Fruit fly (Drosophila melanogaster): Measurements from ENCODE around the gene CG32485.

CG32485 gene

dm6 chr3L:3080084-3080994, 30.2 kb downstream of the CG32485 start:
- TF ChIP-seq D1 (tag; optimal IDR thresholded peaks at IDR 0.05) = no peak
- TF ChIP-seq Pif1A (GFP tag; optimal IDR thresholded peaks at IDR 0.05) = no peak
- TF ChIP-seq CG8159 (tag; optimal IDR thresholded peaks at IDR 0.05) = peak; percentile 46
- TF ChIP-seq CG4496 (GFP tag; IDR thresholded peaks at IDR 0.05) = peak; percentile 79; the same call in 2 of the 3 replicates
- TF ChIP-seq Ets98B (GFP tag; IDR thresholded peaks at IDR 0.05) = peak; percentile 12; the same call in 1 of the 2 replicates
- no peak for TF ChIP-seq Pif1B (GFP tag; optimal IDR thresholded peaks at IDR 0.05)
- TF ChIP-seq CG12605 (GFP tag; IDR thresholded peaks at IDR 0.05) = peak; percentile 42
- TF ChIP-seq CG15710 (tag; optimal IDR thresholded peaks at IDR 0.05) = peak; percentile 42
- TF ChIP-seq CG10348 (GFP tag; IDR thresholded peaks at IDR 0.05) = no peak
- TF ChIP-seq CG17806 (tag; optimal IDR thresholded peaks at IDR 0.05) = peak; percentile 30
- TF ChIP-seq Snoo (tag; optimal IDR thresholded peaks at IDR 0.05) = no peak
- TF ChIP-seq CG9948 (tag; optimal IDR thresholded peaks at IDR 0.05) = peak; percentile 41
- TF ChIP-seq fd96Ca (GFP tag; IDR thresholded peaks at IDR 0.05) = peak; percentile 7; the same call in 1 of the 3 replicates
- TF ChIP-seq CG14655 (GFP tag; optimal IDR thresholded peaks at IDR 0.05) = peak; percentile 40
- no peak for TF ChIP-seq CG13204 (GFP tag; optimal IDR thresholded peaks at IDR 0.05)
- peak; percentile 30 for TF ChIP-seq CG8301 (tag; optimal IDR thresholded peaks at IDR 0.05)
- TF ChIP-seq CG34367 (tag; optimal IDR thresholded peaks at IDR 0.05) = no peak
- TF ChIP-seq rn (GFP tag; IDR thresholded peaks at IDR 0.05) = peak; percentile 4; the same call in 1 of the 2 replicates
- peak; percentile 59 for TF ChIP-seq CG32121 (GFP tag; IDR thresholded peaks at IDR 0.05)
- no peak for TF ChIP-seq gl (tag; optimal IDR thresholded peaks at IDR 0.05)
- TF ChIP-seq EcR (GFP tag; optimal IDR thresholded peaks at IDR 0.05) = peak; percentile 52

DNA sequence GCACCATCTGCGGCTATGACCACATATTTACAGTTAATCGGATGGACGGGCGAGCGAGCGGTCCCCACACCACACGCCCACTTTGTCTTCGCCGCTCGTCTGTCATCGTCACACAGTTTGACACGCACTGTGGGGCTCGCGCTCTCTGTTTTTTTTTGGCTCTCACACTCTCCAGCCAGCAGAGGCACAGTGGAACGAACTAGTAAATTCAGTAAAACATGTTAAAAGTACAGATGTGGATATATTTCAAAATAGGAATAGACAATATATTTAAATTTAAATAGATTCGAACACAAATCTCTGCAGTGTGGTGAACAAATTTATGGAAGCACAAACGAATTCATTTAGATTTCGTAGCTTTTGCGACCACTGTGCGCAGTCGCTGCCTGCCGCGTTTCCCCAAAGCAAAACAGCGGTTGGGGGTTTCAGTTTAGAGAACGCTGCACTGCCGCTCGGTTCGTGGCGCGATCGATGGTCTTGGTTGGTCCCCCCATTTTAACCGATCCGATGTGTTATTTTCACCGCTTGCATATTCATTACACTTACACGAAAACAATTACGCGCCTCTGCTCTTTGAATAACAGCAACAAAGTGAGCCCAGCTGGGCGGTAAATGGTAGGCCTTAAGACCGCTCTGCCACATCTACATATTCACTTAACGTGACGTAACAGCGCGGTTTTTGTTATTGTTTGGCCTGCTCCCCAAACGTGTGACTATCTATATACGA, 31.2 kb downstream of the CG32485 start:
- peak; percentile 99 for TF ChIP-seq Ets98B (GFP tag; IDR thresholded peaks at IDR 0.05)
- peak; percentile 97 for TF ChIP-seq CG8159 (tag; optimal IDR thresholded peaks at IDR 0.05)
- TF ChIP-seq fd96Ca (GFP tag; IDR thresholded peaks at IDR 0.05) = peak; percentile 99
- peak; percentile 98 for TF ChIP-seq CG17806 (tag; optimal IDR thresholded peaks at IDR 0.05)
- TF ChIP-seq CG10348 (GFP tag; IDR thresholded peaks at IDR 0.05) = peak; percentile 87
- peak; percentile 97 for TF ChIP-seq D1 (tag; optimal IDR thresholded peaks at IDR 0.05)
- peak; percentile 96 for TF ChIP-seq gl (tag; optimal IDR thresholded peaks at IDR 0.05)
- TF ChIP-seq CG9948 (tag; optimal IDR thresholded peaks at IDR 0.05) = peak; percentile 98
- peak; percentile 98 for TF ChIP-seq CG34367 (tag; optimal IDR thresholded peaks at IDR 0.05)
- peak; percentile 99 for TF ChIP-seq CG32121 (GFP tag; IDR thresholded peaks at IDR 0.05)
- peak; percentile 95 for TF ChIP-seq CG15710 (tag; optimal IDR thresholded peaks at IDR 0.05)
- peak; percentile 99 for TF ChIP-seq Pif1A (GFP tag; optimal IDR thresholded peaks at IDR 0.05)
- peak; percentile 45 for TF ChIP-seq EcR (GFP tag; optimal IDR thresholded peaks at IDR 0.05)
- peak; percentile 97 for TF ChIP-seq CG14655 (GFP tag; optimal IDR thresholded peaks at IDR 0.05)
- peak; percentile 99 for TF ChIP-seq CG4496 (GFP tag; IDR thresholded peaks at IDR 0.05)
- TF ChIP-seq CG13204 (GFP tag; optimal IDR thresholded peaks at IDR 0.05) = peak; percentile 97
- TF ChIP-seq CG8301 (tag; optimal IDR thresholded peaks at IDR 0.05) = peak; percentile 98
- peak; percentile 98 for TF ChIP-seq CG12605 (GFP tag; IDR thresholded peaks at IDR 0.05)
- peak; percentile 99 for TF ChIP-seq Snoo (tag; optimal IDR thresholded peaks at IDR 0.05)
- TF ChIP-seq Pif1B (GFP tag; optimal IDR thresholded peaks at IDR 0.05) = peak; percentile 99
- peak; percentile 95 for TF ChIP-seq rn (GFP tag; IDR thresholded peaks at IDR 0.05)

dm6 chr3L:3081966-3082516, 31.9 kb downstream of the CG32485 start:
- TF ChIP-seq CG15710 (tag; optimal IDR thresholded peaks at IDR 0.05) (no peak), Snoo (tag; optimal IDR thresholded peaks at IDR 0.05) (no peak), rn (GFP tag; IDR thresholded peaks at IDR 0.05) (no peak), D1 (tag; optimal IDR thresholded peaks at IDR 0.05) (no peak), Ets98B (GFP tag; IDR thresholded peaks at IDR 0.05) (no peak), CG8159 (tag; optimal IDR thresholded peaks at IDR 0.05) (no peak)

DNA sequence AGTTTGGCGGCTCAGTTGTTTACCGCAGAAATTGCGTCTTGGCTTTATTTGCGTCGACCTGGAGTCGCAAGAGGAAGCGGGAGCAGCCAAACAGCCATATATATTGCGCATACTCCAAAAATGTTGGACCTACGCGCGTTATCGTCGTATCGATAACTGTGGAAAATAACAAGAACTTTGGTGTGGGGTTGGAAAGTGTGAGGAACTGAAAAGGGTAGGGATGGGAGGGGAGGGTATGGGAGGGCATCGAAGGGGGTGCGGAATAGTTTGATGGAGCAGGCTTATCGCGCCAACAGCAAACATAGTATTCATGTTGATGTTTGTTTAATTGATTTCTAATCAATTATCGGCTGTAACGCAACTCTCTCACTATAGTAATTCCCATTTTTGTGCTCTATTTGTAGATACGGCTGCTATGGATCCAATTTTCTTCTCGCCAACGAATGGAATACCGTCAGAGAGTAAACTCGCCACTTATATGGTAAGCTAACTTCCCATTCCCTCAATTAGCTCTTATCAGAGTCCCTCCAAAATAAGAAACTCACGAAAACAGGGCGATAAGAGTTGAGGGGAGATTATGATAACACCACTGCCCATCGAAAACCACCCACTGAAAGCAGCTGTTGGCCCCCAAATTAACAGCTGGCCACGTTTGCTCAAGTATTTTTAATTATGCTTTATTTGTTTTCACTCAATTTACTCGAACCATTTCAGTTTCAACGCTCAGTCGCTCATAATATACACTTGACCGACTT, 33.4 kb downstream of the CG32485 start:
- TF ChIP-seq Pif1B (GFP tag; optimal IDR thresholded peaks at IDR 0.05) (no peak), Ets98B (GFP tag; IDR thresholded peaks at IDR 0.05) (0 out of 2 replicates have a peak, but pooled peaks have one; percentile 21)

dm6 chr3L:3089012-3089411, 38.9 kb downstream of the CG32485 start:
- TF ChIP-seq CG4496 (GFP tag; IDR thresholded peaks at IDR 0.05) (no peak), CG9948 (tag; optimal IDR thresholded peaks at IDR 0.05) (no peak), CG17806 (tag; optimal IDR thresholded peaks at IDR 0.05) (no peak)

Data from whole organism, pupa.